Fruit fly (Drosophila melanogaster) ovary, adult (tissue): Measurements from ENCODE around the gene Men.

Experiments
- CG17801 ChIP-seq: fragments of 200-800 bp; optimal IDR thresholded peaks from 2 replicates; lab custom pipeline; 2019; ENCODE audit warnings: missing biosample characterization, mild to moderate bottlenecking, missing genetic modification characterization, moderate library complexity; ENCODE audit not compliant: partially characterized antibody

The Men gene

DNA sequence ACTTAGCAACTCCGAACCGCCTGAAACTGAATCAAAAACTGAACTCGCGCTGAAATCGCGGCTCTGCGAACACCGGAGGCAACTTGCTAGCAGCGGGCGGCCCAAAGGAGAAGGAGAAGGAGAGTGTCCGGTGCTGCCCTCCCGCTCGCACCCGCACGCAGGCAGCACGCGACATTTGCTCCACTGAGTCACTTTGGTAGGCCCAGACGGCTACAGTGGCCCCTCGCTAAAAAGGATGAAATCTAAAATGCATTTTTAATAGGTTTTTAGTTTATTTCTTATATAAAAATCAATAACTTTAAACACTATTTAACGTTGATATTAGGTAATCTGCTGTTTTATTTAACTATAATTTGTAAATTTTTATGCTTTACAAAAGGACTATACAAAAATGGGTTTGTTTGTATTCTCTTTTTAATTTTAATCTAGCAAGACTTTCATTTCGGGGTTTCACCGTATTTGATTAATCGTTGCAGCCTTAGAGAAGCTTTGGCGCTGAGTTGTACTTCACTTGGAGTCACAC, at the start of gene Men:
Men (minus strand) TSS at position 51 of the 523 bp plus-strand sequence.
- peak; percentile 75 for TF ChIP-seq CG17801 (GFP tag; lab: Kevin White, UChicago)

DNA sequence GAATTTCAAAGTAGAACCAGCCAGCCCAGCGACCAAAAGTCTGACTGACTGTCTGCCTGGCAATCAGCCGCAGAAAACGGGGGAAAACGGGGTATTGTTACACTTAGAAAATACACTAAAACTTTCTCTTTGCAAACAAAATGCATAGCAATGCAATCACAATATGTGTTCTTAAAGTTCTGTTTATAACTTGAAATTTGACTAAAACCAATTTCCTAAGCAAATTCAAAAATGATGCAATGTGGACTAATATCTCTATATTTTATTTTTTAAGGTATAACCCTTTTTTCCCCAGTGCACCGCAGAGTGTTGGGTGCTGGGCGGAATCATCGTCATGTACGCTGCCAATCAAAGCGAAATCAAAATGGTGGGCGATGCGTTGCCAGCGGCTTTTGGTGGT, 28.8 kb upstream of the Men start:
- TF ChIP-seq CG17801 (GFP tag; lab: Kevin White, UChicago) = no peak

DNA sequence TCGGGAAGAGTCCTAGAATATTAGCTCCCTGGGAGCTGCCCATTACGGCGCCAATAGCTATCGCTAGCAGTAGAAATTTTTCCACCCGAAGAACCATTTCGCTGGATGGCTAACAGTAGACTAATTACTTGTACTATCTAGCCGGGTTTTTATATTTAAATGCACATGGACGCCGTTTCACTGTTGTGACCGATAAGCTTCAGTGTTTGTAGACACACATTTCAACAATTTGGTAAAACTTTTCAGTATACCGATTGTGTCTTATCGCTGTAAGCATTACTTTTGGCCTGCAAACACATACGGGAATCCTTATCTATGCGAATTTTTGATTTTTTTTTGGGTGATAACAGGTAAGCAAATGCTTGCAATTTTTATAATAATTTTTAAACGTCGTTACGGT, 21.3 kb upstream of the Men start, which contains the start of gene Ugt37A3:
Ugt37A3 (minus strand) TSS at position 101 of the 400 bp plus-strand sequence.
- TF ChIP-seq CG17801 (GFP tag; lab: Kevin White, UChicago) = no peak

DNA sequence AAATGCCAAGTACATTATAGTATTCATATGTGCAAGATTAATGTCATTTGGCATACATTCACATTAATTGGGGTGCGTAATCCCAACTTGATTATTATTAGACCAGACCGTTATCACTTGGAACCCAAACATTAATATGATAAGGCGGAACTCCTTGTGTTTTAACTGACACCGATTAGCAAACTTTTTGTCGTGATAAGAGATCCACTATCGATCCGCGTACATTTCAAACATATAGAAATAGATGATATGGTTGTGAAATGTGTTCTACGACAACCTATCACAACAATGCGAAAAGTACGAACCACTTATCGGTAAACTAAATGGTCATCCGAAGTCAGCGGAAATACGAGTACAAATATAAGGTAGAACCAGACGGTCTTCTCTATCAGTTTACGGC, 17.0 kb upstream of the Men start, which contains the start of gene Ugt37A2:
Ugt37A2 (plus strand) TSS at position 396 of the 400 bp plus-strand sequence.
- no peak for TF ChIP-seq CG17801 (GFP tag; lab: Kevin White, UChicago)

DNA sequence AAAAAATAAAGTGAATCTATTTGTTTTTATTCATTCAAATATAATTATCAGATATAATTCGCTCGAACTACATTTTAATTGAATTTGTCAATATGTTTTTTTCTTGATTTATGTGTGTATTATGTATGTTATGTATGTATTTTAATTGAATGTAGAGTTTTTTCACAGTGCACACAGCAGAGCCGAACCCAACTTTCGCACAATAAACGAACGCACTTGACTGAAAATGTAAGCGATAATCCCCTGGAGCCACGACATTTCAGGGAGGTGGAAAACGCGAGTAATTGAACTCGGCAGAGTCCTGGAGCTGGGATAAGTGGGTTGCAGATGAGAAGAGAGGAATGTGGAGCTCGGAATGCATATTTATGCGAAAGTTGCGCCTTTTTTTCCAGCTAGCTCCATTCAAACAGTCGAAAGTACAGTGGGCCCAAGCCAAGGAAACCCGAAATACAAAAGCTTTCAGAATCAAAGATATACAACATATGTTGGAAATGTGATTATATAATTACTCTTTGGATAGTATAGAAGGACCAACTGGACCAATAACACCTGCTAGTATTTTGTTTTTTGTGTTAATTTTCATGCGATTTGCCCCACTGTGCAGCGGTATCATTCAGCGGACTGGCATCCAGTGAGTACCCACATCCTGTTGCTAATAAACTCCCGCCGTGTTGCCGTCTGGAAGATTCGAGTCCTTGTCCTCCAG, 5.9 kb upstream of the Men start:
- no peak for TF ChIP-seq CG17801 (GFP tag; lab: Kevin White, UChicago)

DNA sequence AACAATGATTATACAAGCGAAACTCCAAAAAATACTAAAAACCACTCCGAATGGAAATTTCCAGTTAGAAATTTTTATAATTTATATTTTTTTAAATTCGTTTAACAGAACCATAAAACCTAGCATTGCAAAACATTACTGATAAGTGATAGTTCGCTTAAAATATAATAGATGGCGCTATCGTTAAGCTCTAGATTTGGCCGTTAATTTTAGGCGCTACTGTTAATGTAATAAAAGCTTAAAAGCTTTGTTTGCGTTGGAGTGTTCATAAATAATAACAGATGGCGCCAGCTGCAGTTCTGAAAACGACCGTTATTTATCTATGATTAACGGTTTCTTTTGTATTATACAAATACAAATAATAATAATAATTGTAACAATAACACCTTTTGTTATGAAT, 1.5 kb upstream of the Men start:
- TF ChIP-seq CG17801 (GFP tag; lab: Kevin White, UChicago) = peak; percentile 10

DNA sequence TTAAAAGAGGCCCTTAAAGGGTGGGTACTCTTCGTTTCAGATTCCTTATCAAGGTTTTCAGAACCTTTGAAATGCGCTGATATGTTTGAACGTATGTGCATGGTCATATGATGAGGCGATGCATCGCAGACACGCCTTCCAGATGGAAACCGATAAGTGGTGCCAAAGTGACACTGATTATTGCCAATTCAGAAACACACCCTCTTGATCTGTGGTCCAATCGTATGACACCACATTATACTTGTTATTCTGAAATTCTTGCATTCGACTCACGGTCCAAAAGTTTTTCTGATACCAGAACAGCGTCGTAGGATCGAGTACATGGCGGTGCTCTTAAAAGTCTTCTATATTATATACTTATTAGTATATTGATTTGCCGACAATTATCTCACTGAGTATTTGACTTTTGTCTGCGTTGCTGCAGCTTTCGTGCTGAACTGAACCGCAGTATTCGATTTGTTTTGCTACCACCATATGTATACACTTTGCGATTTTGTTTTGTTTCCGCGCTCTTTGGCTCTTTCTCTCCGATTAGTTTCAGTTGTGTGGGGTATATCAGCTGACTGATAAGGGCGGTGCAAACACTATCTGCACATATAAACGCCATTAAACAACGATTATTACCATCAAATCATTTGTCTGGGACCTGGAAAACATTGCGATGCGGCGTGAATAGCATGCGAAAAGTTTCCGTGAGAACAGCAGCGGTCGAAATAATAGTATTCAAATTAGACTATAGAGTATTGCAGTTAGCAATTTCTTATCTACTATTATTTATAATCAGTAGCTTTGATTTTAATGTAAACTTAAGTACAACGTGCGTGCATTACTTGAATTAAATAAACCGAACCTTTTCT, 1.7 kb downstream of the Men start:
- no peak for TF ChIP-seq CG17801 (GFP tag; lab: Kevin White, UChicago)

DNA sequence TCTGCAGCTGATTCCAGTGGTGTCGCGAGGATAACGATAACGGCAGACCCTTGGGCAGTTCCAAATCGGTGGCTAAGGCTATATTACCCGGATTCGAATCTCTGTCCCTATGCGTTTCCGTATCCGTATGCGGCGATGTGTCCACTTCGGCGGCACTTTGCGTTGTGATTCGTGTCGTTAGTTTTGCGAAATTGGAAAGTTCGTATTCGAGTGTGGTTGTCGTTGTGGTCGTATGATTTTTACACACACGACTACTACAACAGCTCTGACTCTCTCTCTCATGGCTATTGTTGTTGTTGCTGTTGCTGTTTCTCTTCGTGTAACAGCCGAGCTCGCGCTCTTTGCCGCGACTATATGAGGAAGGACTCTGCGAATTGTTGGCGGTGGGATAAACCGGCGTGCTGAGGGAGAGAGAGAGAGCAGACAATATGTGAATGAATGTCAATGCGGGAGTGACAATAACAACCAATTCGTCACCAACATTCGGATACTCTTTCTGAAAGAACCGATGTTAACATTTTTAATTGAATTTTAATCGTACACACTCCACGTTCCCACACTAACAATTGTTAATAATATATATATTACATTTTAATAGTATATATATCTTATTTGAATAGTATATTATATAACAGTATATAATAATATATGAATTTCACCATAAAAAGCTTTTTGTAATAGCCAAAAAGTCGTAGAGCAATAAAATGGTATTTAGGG, 2.5 kb downstream of the Men start:
- TF ChIP-seq CG17801 (GFP tag; lab: Kevin White, UChicago) = peak; percentile 68

DNA sequence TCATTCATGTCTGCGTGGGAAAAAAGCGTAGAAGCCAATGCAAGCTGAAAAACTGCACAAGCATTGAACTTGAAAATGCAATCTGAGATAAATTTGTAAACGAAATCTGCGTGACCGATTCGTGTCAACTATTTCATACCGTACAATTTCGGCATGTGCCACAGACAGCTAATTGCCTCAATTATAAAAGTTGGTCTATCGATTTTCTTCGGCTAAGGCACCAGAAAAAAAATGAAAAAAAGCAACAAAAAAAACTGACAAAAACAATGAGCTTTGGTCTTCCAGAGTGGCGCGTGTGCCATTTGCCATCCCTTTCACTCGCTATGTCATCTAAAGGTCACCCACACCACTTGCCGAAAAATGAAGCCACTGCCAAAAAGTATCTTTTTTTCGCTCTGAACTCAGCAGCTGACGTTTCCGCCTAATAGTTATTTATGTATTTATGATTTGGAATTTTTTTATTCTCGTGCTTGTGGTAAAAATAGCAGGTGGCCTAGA, 3.7 kb downstream of the Men start:
- TF ChIP-seq CG17801 (GFP tag; lab: Kevin White, UChicago) = no peak

DNA sequence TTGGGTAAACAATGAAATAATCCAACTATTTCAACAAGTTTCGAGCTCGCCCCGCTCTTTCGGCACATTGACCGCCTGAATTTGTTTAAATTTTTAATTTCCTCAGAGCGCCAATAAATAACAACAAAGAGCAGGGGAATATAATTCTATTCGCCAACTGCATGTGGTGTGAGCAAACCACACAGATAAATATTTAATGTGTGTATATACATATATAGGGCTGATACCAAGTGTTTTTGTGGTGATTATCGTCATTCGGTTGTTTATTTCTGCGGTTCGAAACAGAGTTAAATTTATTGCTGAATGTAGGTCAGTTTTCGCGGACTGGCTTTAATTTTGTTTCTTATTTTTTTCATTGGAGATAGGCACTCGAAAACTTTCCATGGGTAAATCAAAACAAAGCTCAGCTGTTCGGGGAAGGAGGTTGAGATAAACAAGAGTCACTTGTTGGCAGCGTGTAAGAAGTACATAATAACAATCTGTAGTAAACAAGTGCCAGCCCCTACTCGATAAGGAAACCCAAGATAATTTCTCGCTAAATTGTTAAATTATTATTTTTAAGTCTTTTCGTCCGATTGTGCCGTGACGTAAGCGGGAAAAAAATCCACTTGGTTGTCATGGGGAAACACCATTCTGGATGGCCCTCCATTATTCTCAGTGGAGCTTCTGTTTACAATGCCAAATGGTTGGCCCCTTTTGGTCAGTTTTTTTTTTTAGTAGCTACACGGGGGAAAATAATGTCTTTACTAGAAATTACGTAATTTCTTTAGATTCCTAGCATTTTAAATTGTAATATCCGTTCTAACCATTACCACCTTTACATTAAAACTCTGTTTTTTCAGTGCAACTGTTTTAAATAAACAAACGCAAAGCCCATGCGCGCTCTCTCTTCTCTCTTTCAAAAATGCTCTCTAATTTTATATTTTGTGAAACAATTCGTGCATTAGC, 4.4 kb downstream of the Men start:
- peak; percentile 30 for TF ChIP-seq CG17801 (GFP tag; lab: Kevin White, UChicago)

DNA sequence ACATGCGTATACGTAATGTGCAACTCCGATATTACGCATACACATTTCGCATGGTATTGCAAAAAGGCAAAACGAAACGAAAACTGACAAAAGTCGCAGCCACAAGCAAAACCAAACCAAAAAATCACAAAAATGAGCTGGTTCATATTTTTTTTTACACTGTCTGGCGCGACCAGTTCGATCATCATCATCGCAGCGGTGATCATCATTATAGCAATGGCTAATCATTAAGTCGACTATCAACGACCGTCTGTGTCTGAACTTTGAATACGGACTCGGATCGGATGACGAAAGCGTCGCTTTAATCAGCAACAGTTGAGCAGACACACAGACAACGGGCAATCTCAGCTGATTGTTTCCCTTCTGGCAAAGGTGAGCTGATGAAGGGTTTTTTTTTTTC, 5.3 kb downstream of the Men start:
- TF ChIP-seq CG17801 (GFP tag; lab: Kevin White, UChicago) = no peak

DNA sequence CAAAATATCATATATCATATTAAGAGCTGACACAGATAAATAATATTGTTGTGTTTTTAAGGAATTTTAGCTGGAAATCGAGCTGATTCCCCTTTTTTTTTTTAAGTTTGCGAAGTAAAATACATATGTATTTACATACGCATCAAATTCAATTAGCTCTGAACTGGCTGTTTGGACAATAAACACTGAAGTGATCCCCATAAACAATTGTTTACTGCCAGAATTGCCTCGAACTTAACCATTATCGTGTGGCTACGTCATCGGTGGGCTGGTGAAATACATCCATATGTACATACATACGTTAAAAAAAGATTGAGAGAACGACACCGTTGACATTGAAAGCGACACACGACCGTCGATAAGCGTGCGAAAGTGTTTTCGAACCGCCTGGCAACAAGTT, 6.0 kb downstream of the Men start:
- peak; percentile 5 for TF ChIP-seq CG17801 (GFP tag; lab: Kevin White, UChicago)

DNA sequence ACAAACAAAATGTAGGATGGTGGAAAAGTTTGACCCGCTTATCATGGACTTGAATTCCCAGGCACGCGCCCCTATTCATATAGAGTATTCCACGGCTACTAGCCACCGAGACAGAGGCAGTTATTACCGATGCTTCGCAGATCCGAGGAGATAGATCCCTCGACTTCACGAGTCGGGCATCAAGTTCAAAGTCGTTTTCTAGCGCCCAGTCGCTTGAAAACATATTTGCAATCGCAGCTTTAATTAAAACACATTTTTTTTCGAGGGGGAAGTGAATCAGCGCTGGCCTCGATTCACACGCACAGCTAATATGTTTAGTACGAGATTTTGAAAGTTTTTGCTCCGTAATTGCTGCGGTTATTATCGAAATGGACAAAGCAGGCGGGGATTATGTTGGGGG, 7.0 kb downstream of the Men start:
- no peak for TF ChIP-seq CG17801 (GFP tag; lab: Kevin White, UChicago)
